Fruit fly (Drosophila melanogaster): Measurements from ENCODE around the gene JhI-21.

Gene JhI-21

DNA sequence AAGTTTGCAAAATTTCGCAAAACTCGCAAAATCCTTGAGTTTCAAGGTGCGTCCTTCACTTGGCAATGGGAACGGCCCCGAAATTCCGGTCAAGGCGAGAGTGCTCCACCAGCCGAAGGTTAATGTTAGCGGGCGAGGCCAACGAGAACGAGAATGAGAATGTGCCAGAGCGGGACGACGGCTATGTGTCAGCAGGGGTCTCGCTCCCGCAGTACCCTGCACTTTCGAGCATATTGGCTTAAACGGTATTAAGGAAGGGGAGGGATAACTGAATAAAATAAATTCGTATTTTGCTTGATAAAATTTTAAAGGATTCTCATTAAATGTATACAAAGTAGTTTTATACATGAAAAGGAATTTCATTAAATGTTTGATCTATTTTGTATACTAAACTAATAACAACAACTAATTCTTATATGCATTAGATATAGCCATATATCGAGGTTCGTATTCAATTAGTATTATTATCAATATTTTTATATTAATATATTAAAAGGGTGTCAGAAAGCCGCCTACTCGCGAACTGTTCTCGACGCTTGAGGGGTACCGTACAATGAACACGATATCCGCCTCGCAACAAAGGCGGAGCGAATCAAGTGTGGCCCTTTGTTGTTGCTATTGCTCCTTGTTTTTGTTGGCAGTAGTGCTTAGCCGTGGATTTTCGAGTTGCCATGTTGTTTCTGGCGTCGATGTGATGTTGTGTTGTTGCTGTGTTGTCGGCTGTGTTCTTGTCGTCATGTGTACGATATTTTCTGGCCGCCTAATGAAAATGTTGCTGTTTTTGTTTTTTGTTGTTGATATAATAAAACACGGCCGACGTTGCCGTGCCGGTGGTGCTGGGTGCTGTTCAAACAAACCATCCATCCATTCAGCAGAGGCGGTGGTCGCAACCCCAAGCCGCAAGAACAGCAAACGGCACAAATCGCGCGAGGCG is 49.2 kb downstream of the JhI-21 start (continued):
- TF ChIP-seq CG7786 (GFP tag; optimal IDR thresholded peaks at IDR 0.05) (peak; percentile 75), tio (GFP tag; optimal IDR thresholded peaks at IDR 0.05) (peak; percentile 96), fd64A (GFP tag; optimal IDR thresholded peaks at IDR 0.05) (no peak), cg (GFP tag; optimal IDR thresholded peaks at IDR 0.05) (no peak), NfI (GFP tag; optimal IDR thresholded peaks at IDR 0.05) (peak; percentile 91), CG10431 (GFP tag; optimal IDR thresholded peaks at IDR 0.05) (peak; percentile 88), Oli (tag; optimal IDR thresholded peaks at IDR 0.05) (peak; percentile 97), Sox100B (GFP tag; optimal IDR thresholded peaks at IDR 0.05) (peak; percentile 99), CG4820 (GFP tag; optimal IDR thresholded peaks at IDR 0.05) (peak; percentile 91), ttk (GFP tag; IDR thresholded peaks at IDR 0.05) (no peak), disco-r (GFP tag; optimal IDR thresholded peaks at IDR 0.05) (peak; percentile 18), Camta (GFP tag; optimal IDR thresholded peaks at IDR 0.05) (peak; percentile 78), lov (optimal IDR thresholded peaks at IDR 0.05) (no peak), lov (GFP tag; IDR thresholded peaks at IDR 0.05) (no peak), esg (GFP tag; conservative IDR thresholded peaks at IDR 0.05) (no peak), CG4854 (GFP tag; optimal IDR thresholded peaks at IDR 0.05) (peak; percentile 53), nmo (GFP tag; optimal IDR thresholded peaks at IDR 0.05) (peak; percentile 99), Neu2 (GFP tag; optimal IDR thresholded peaks at IDR 0.05; ENCODE audit: borderline replicate concordance) (no peak), Jarid2 (GFP tag; optimal IDR thresholded peaks at IDR 0.05) (peak; percentile 79), CG7987 (GFP tag; optimal IDR thresholded peaks at IDR 0.05) (peak; percentile 56), CG17385 (GFP tag; optimal IDR thresholded peaks at IDR 0.05) (peak; percentile 93), CG18011 (GFP tag; optimal IDR thresholded peaks at IDR 0.05) (peak; percentile 16), CG4424 (GFP tag; optimal IDR thresholded peaks at IDR 0.05) (peak; percentile 94), CG2875 (GFP tag; optimal IDR thresholded peaks at IDR 0.05) (peak; percentile 88), ewg (GFP tag; optimal IDR thresholded peaks at IDR 0.05) (peak; percentile 83), CG7928 (GFP tag; optimal IDR thresholded peaks at IDR 0.05) (peak; percentile 73), CG12071 (GFP tag; optimal IDR thresholded peaks at IDR 0.05) (no peak), vvl (GFP tag; IDR thresholded peaks at IDR 0.05) (no peak), CG3281 (GFP tag; optimal IDR thresholded peaks at IDR 0.05) (peak; percentile 96), CG18262 (tag; optimal IDR thresholded peaks at IDR 0.05) (peak; percentile 99), CG1832 (GFP tag; optimal IDR thresholded peaks at IDR 0.05) (peak; percentile 94), zen (tag; optimal IDR thresholded peaks at IDR 0.05) (peak; percentile 92), ash1 (GFP tag; optimal IDR thresholded peaks at IDR 0.05) (no peak), Sry-β (GFP tag; optimal IDR thresholded peaks at IDR 0.05) (peak; percentile 39), tup (GFP tag; optimal IDR thresholded peaks at IDR 0.05) (peak; percentile 70), CG32532 (GFP tag; IDR thresholded peaks at IDR 0.05) (no peak), sens (GFP tag) (peak; percentile 92), dati (GFP tag; IDR thresholded peaks at IDR 0.05) (no peak), CG12236 (GFP tag; optimal IDR thresholded peaks at IDR 0.05) (no peak), cad (GFP tag; optimal IDR thresholded peaks at IDR 0.05) (no peak), CG5180 (GFP tag; optimal IDR thresholded peaks at IDR 0.05) (peak; percentile 68), CrebB (tag; optimal IDR thresholded peaks at IDR 0.05) (peak; percentile 51), Adf1 (GFP tag; IDR thresholded peaks at IDR 0.05) (no peak), Ets97D (GFP tag; optimal IDR thresholded peaks at IDR 0.05) (peak; percentile 2), Bgb (GFP tag; IDR thresholded peaks at IDR 0.05; ENCODE audit: partially characterized antibody) (no peak), sr (GFP tag; IDR thresholded peaks at IDR 0.05) (no peak)
